Worm (Caenorhabditis elegans) whole organism, L2 larva: ENCODE results near the gene F44F4.9.
"Not testable (repeated sequence)": the region's sequence is repeated elsewhere in the genome, so short reads cannot be mapped to it uniquely, and the experiment has no call there.

Experiments
- C34F6.9 ChIP-seq: fragments of 150-350 bp; optimal IDR thresholded peaks from 2 replicates; lab custom pipeline; 2014; ENCODE audit warnings: missing biosample characterization, missing genetic modification characterization
- F13H6.1 ChIP-seq: sonication (generic microtip); optimal IDR thresholded peaks from 2 replicates; lab custom pipeline; 2016; ENCODE audit warnings: missing genetic modification characterization, missing compliant biosample characterization
- R02D3.7 ChIP-seq: fragments of 150-350 bp; optimal IDR thresholded peaks from 2 replicates; lab custom pipeline; 2014; ENCODE audit warnings: missing biosample characterization, missing genetic modification characterization
- Y55F3AM.14 ChIP-seq: fragments of 200-800 bp; sonication (Bioruptor generic); optimal IDR thresholded peaks from 2 replicates; lab custom pipeline; 2018; ENCODE audit warnings: mild to moderate bottlenecking, missing genetic modification characterization, missing compliant biosample characterization
- ama-1 ChIP-seq: fragments of 150-350 bp; optimal IDR thresholded peaks from 2 replicates; lab custom pipeline; 2018; ENCODE audit warnings: inconsistent platforms
- ceh-16 ChIP-seq: fragments of 150-350 bp; optimal IDR thresholded peaks from 2 replicates; lab custom pipeline; 2014; ENCODE audit warnings: missing biosample characterization, missing genetic modification characterization
- ceh-82 ChIP-seq: fragments of 150-350 bp; optimal IDR thresholded peaks from 2 replicates; lab custom pipeline; 2014; ENCODE audit warnings: missing biosample characterization, missing genetic modification characterization
- dmd-4 ChIP-seq: sonication (generic microtip); optimal IDR thresholded peaks from 2 replicates; lab custom pipeline; 2017; ENCODE audit warnings: missing biosample characterization, missing genetic modification characterization
- egl-27 ChIP-seq: sonication (generic microtip); optimal IDR thresholded peaks from 3 replicates; lab custom pipeline; 2017; ENCODE audit warnings: missing biosample characterization, missing genetic modification reagents, missing genetic modification characterization
- elt-1 ChIP-seq: fragments of 150-350 bp; optimal IDR thresholded peaks from 2 replicates; lab custom pipeline; 2014; ENCODE audit warnings: missing biosample characterization, missing genetic modification characterization
- fos-1 ChIP-seq: fragments of 150-350 bp; optimal IDR thresholded peaks from 2 replicates; lab custom pipeline; 2014; ENCODE audit warnings: missing biosample characterization, missing genetic modification characterization
- gmeb-1 ChIP-seq: fragments of 150-350 bp; optimal IDR thresholded peaks from 2 replicates; lab custom pipeline; 2014; ENCODE audit warnings: missing biosample characterization, missing genetic modification characterization
- lin-11 ChIP-seq: fragments of 150-350 bp; sonication (generic microtip); optimal IDR thresholded peaks from 2 replicates; lab custom pipeline; 2014; ENCODE audit warnings: missing biosample characterization, missing genetic modification characterization, inconsistent platforms, mixed read lengths
- lin-13 ChIP-seq: fragments of 150-350 bp; optimal IDR thresholded peaks from 2 replicates; lab custom pipeline; 2014; ENCODE audit warnings: missing biosample characterization, missing genetic modification reagents, missing genetic modification characterization
- lin-39 ChIP-seq: fragments of 150-350 bp; optimal IDR thresholded peaks from 2 replicates; lab custom pipeline; 2014; ENCODE audit warnings: missing biosample characterization, missing genetic modification reagents, missing genetic modification characterization
- mab-5 ChIP-seq: fragments of 150-350 bp; optimal IDR thresholded peaks from 2 replicates; lab custom pipeline; 2014; ENCODE audit warnings: missing biosample characterization, missing genetic modification characterization
- mbf-1 ChIP-seq: sonication (generic microtip); optimal IDR thresholded peaks from 2 replicates; lab custom pipeline; 2017; ENCODE audit warnings: missing biosample characterization, missing genetic modification characterization
- nhr-129 ChIP-seq: fragments of 150-350 bp; optimal IDR thresholded peaks from 2 replicates; lab custom pipeline; 2014; ENCODE audit warnings: missing biosample characterization, missing genetic modification characterization
- nhr-23 ChIP-seq: fragments of 150-350 bp; optimal IDR thresholded peaks from 2 replicates; lab custom pipeline; 2014; ENCODE audit warnings: missing biosample characterization, missing genetic modification reagents, missing genetic modification characterization
- nhr-237 ChIP-seq: fragments of 150-350 bp; optimal IDR thresholded peaks from 2 replicates; lab custom pipeline; 2014; ENCODE audit warnings: missing biosample characterization, missing genetic modification characterization
- nhr-25 ChIP-seq: fragments of 150-350 bp; sonication (generic microtip); optimal IDR thresholded peaks from 3 replicates; lab custom pipeline; 2014; ENCODE audit warnings: missing biosample characterization, missing genetic modification characterization
- nhr-6 ChIP-seq: fragments of 150-350 bp; optimal IDR thresholded peaks from 2 replicates; lab custom pipeline; 2014; ENCODE audit warnings: missing biosample characterization, missing genetic modification characterization
- peb-1 ChIP-seq: fragments of 150-350 bp; optimal IDR thresholded peaks from 2 replicates; lab custom pipeline; 2014; ENCODE audit warnings: missing biosample characterization, missing genetic modification characterization
- sem-4 ChIP-seq: fragments of 150-350 bp; optimal IDR thresholded peaks from 2 replicates; lab custom pipeline; 2014; ENCODE audit warnings: missing biosample characterization, missing genetic modification reagents, missing genetic modification characterization
- skn-1 ChIP-seq: sonication (generic microtip); optimal IDR thresholded peaks from 2 replicates; lab custom pipeline; 2017; ENCODE audit warnings: missing biosample characterization, missing genetic modification characterization
- sma-3 ChIP-seq: sonication (generic microtip); optimal IDR thresholded peaks from 2 replicates; lab custom pipeline; 2016; ENCODE audit warnings: missing genetic modification reagents, missing genetic modification characterization, missing compliant biosample characterization
- snpc-4 ChIP-seq: fragments of 150-350 bp; optimal IDR thresholded peaks from 2 replicates; lab custom pipeline; 2014; ENCODE audit warnings: missing biosample characterization, missing genetic modification characterization
- unc-39 ChIP-seq: fragments of 150-350 bp; optimal IDR thresholded peaks from 2 replicates; lab custom pipeline; 2014; ENCODE audit warnings: missing biosample characterization, missing genetic modification characterization
- unc-55 ChIP-seq: fragments of 150-350 bp; sonication (generic microtip); optimal IDR thresholded peaks from 3 replicates; lab custom pipeline; 2014; ENCODE audit warnings: missing biosample characterization, missing genetic modification reagents, missing genetic modification characterization
- zag-1 ChIP-seq: fragments of 150-350 bp; optimal IDR thresholded peaks from 2 replicates; lab custom pipeline; 2014; ENCODE audit warnings: missing biosample characterization, missing genetic modification characterization
- ztf-11 ChIP-seq: sonication (generic microtip); optimal IDR thresholded peaks from 2 replicates; lab custom pipeline; 2017; ENCODE audit warnings: missing biosample characterization, missing genetic modification characterization
- ztf-4 ChIP-seq: fragments of 150-350 bp; optimal IDR thresholded peaks from 2 replicates; lab custom pipeline; 2014; ENCODE audit warnings: missing biosample characterization, missing genetic modification characterization

Gene F44F4.9

ce11 chrII:10922874-10923273 lies 7.2 kb upstream of the F44F4.9 start, which contains the start of gene Y19D2B.1:
TSS of gene Y19D2B.1 (minus strand) at chrII:10922974.
- TF ChIP-seq ceh-16 (tag; lab: Kevin White, UChicago); C34F6.9 (tag; lab: Kevin White, UChicago); gmeb-1: not testable (repeated sequence)

- TF ChIP-seq ceh-16 (tag; lab: Kevin White, UChicago) (no peak), fos-1 (tag; lab: Kevin White, UChicago) (peak; percentile 60)
Observed at ce11 chrII:10918293-10918756, 2.7 kb upstream of the F44F4.9 start, which contains the start of gene tba-4. TSS of gene tba-4 (plus strand) at chrII:10918706.

ce11 chrII:10917174-10917573 lies 1.5 kb upstream of the F44F4.9 start, which contains the start of gene F44F4.10:
TSS of gene F44F4.10 (minus strand) at chrII:10917274.
- TF ChIP-seq ceh-82 (no peak), egl-27 (tag; lab: Kevin White, UChicago) (no peak), mab-5 (tag; lab: Kevin White, UChicago) (no peak), mbf-1 (tag; lab: Kevin White, UChicago) (no peak), ztf-11 (no peak)

ce11 chrII:10914366-10914765 lies 1.3 kb downstream of the F44F4.9 start, which contains the start of gene F44F4.15:
TSS of gene F44F4.15 (plus strand) at chrII:10914666.
- TF ChIP-seq F13H6.1 = no peak
- no peak for TF ChIP-seq nhr-25 (tag; lab: Kevin White, UChicago)
- no peak for TF ChIP-seq lin-39 (tag; lab: Kevin White, UChicago)
- TF ChIP-seq gmeb-1 = no peak
- TF ChIP-seq mbf-1 (tag; lab: Kevin White, UChicago) = no peak
- TF ChIP-seq lin-11 (tag; lab: Kevin White, UChicago) = no peak
- TF ChIP-seq mab-5 (tag; lab: Kevin White, UChicago) = no peak
- no peak for TF ChIP-seq snpc-4 (tag; lab: Kevin White, UChicago)
- TF ChIP-seq ztf-4 (tag; lab: Kevin White, UChicago) = no peak
- TF ChIP-seq sem-4 (tag; lab: Kevin White, UChicago) = no peak
- no peak for TF ChIP-seq elt-1
- no peak for TF ChIP-seq egl-27 (tag; lab: Kevin White, UChicago)
- TF ChIP-seq nhr-129 = no peak
- no peak for TF ChIP-seq C34F6.9 (tag; lab: Kevin White, UChicago)
- no peak for TF ChIP-seq peb-1 (tag; lab: Kevin White, UChicago)
- TF ChIP-seq nhr-6 (tag; lab: Kevin White, UChicago) = no peak

ce11 chrII:10912995-10913394 lies 2.6 kb downstream of the F44F4.9 start:
- TF ChIP-seq gmeb-1 (no peak), elt-1 (no peak), skn-1 (tag; lab: Kevin White, UChicago) (no peak), ztf-4 (tag; lab: Kevin White, UChicago) (no peak)

- TF ChIP-seq ceh-82 (no peak), sma-3 (no peak), F13H6.1 (no peak), zag-1 (tag; lab: Kevin White, UChicago) (no peak), Y55F3AM.14 (no peak), nhr-237 (tag; lab: Kevin White, UChicago) (no peak), snpc-4 (tag; lab: Kevin White, UChicago) (no peak), nhr-23 (tag; lab: Kevin White, UChicago) (no peak), sem-4 (tag; lab: Kevin White, UChicago) (no peak), mab-5 (tag; lab: Kevin White, UChicago) (no peak), lin-13 (no peak), lin-39 (tag; lab: Kevin White, UChicago) (no peak), unc-39 (tag; lab: Kevin White, UChicago) (no peak), unc-55 (GFP tag; lab: Kevin White, UChicago) (no peak), fos-1 (tag; lab: Kevin White, UChicago) (no peak), ztf-4 (tag; lab: Kevin White, UChicago) (no peak), ama-1 (no peak)
- TF ChIP-seq, all 48 proteins: peak for 0
Observed at ce11 chrII:10910219-10910618, 5.4 kb downstream of the F44F4.9 start, which contains the start of gene sra-11. TSS of gene sra-11 (minus strand) at chrII:10910319.

- TF ChIP-seq dmd-4; lin-13; R02D3.7 (tag; lab: Kevin White, UChicago): not testable (repeated sequence)
- TF ChIP-seq, all 48 proteins: peak for 0; not testable (repeated sequence) for 48
Observed at ce11 chrII:10904379-10904778, 11.3 kb downstream of the F44F4.9 start, which contains the start of gene sra-12. TSS of gene sra-12 (minus strand) at chrII:10904479.
